Fruit fly (Drosophila melanogaster): Measurements from ENCODE around the gene CG4022.

The CG4022 gene

dm6 chr3L:9455819-9456388, 45.3 kb upstream of the CG4022 start, which contains the start of the genes phol and CG3552 (continued):
- TF ChIP-seq tup (GFP tag; optimal IDR thresholded peaks at IDR 0.05) (no peak), Scr (GFP tag; IDR thresholded peaks at IDR 0.05; ENCODE audit: partially characterized antibody) (peak; percentile 57), CG8478 (optimal IDR thresholded peaks at IDR 0.05) (peak; percentile 9), Sin3A (optimal IDR thresholded peaks at IDR 0.05) (peak; percentile 84), CG13894 (tag; optimal IDR thresholded peaks at IDR 0.05) (peak; percentile 22), Bgb (GFP tag; IDR thresholded peaks at IDR 0.05; ENCODE audit: partially characterized antibody) (peak; percentile 30; the same call in 1 of the 2 replicates), fu2 (GFP tag; optimal IDR thresholded peaks at IDR 0.05) (peak; percentile 18), Adf1 (GFP tag; IDR thresholded peaks at IDR 0.05) (peak; percentile 48), CG3995 (GFP tag; optimal IDR thresholded peaks at IDR 0.05) (no peak), eve (GFP tag; optimal IDR thresholded peaks at IDR 0.05) (no peak), crp (GFP tag; optimal IDR thresholded peaks at IDR 0.05) (peak in 1 of 2 experiments; percentile 0), unc-4 (GFP tag; IDR thresholded peaks at IDR 0.05; ENCODE audit: partially characterized antibody) (peak; percentile 43), MBD-R2 (GFP tag; IDR thresholded peaks at IDR 0.05) (peak; percentile 66), Dref (GFP tag; IDR thresholded peaks at IDR 0.05) (peak; percentile 64), CG5245 (GFP tag; optimal IDR thresholded peaks at IDR 0.05) (peak; percentile 98), Taf1 (GFP tag; IDR thresholded peaks at IDR 0.05) (0 out of 2 replicates have a peak, but pooled peaks have one; percentile 26), CG17186 (GFP tag; optimal IDR thresholded peaks at IDR 0.05) (peak; percentile 97), Trl (optimal IDR thresholded peaks at IDR 0.05) (peak in 1 of 2 experiments; percentile 10), Trl (GFP tag; optimal IDR thresholded peaks at IDR 0.05) (no peak), CG12236 (GFP tag; optimal IDR thresholded peaks at IDR 0.05) (no peak), nerfin-1 (tag; optimal IDR thresholded peaks at IDR 0.05) (peak; percentile 10), CHES-1-like (GFP tag; optimal IDR thresholded peaks at IDR 0.05) (peak; percentile 17), MESR4 (GFP tag; optimal IDR thresholded peaks at IDR 0.05) (peak; percentile 88), sob (GFP tag; IDR thresholded peaks at IDR 0.05) (0 out of 2 replicates have a peak, but pooled peaks have one; percentile 6), CG10209 (GFP tag; optimal IDR thresholded peaks at IDR 0.05) (no peak)

- TF ChIP-seq sim (GFP tag; IDR thresholded peaks at IDR 0.05) (no peak), CG8944 (GFP tag; optimal IDR thresholded peaks at IDR 0.05) (no peak), vnd (GFP tag; IDR thresholded peaks at IDR 0.05; ENCODE audit: partially characterized antibody) (no peak), ac (GFP tag; optimal IDR thresholded peaks at IDR 0.05) (no peak), CG4854 (GFP tag; optimal IDR thresholded peaks at IDR 0.05) (no peak), Bteb2 (GFP tag; optimal IDR thresholded peaks at IDR 0.05) (no peak), ab (GFP tag; optimal IDR thresholded peaks at IDR 0.05) (no peak), HHEX (GFP tag; optimal IDR thresholded peaks at IDR 0.05) (no peak), gem (tag; optimal IDR thresholded peaks at IDR 0.05) (no peak), Doc3 (GFP tag; IDR thresholded peaks at IDR 0.05; ENCODE audit: partially characterized antibody) (no peak), unc-4 (GFP tag; IDR thresholded peaks at IDR 0.05; ENCODE audit: partially characterized antibody) (no peak), CG10147 (GFP tag; optimal IDR thresholded peaks at IDR 0.05) (no peak), CG17359 (tag; optimal IDR thresholded peaks at IDR 0.05) (no peak), cwo (GFP tag; optimal IDR thresholded peaks at IDR 0.05) (peak; percentile 63), nmo (GFP tag; optimal IDR thresholded peaks at IDR 0.05) (no peak), Pdp1 (GFP tag; optimal IDR thresholded peaks at IDR 0.05) (peak in 1 of 2 experiments; percentile 28), Atf3 (GFP tag; optimal IDR thresholded peaks at IDR 0.05) (no peak), Blimp-1 (GFP tag; optimal IDR thresholded peaks at IDR 0.05) (no peak), CG17361 (GFP tag; IDR thresholded peaks at IDR 0.05) (no peak), NC2α (GFP tag; optimal IDR thresholded peaks at IDR 0.05) (no peak), CG9932 (GFP tag; IDR thresholded peaks at IDR 0.05) (no peak), fu2 (GFP tag; optimal IDR thresholded peaks at IDR 0.05) (no peak), Meics (GFP tag; optimal IDR thresholded peaks at IDR 0.05) (no peak), Hey (tag; optimal IDR thresholded peaks at IDR 0.05) (peak; percentile 90), sc (optimal IDR thresholded peaks at IDR 0.05) (no peak), sc (GFP tag; optimal IDR thresholded peaks at IDR 0.05) (no peak), CG11398 (GFP tag; optimal IDR thresholded peaks at IDR 0.05) (no peak), NFAT (GFP tag; IDR thresholded peaks at IDR 0.05) (no peak)
Measured at dm6 chr3L:9452422-9452821, 41.8 kb upstream of the CG4022 start.

All from whole organism, embryonic.